Fruit fly (Drosophila melanogaster): ENCODE data around the gene Rad60.

Rad60 gene

DNA sequence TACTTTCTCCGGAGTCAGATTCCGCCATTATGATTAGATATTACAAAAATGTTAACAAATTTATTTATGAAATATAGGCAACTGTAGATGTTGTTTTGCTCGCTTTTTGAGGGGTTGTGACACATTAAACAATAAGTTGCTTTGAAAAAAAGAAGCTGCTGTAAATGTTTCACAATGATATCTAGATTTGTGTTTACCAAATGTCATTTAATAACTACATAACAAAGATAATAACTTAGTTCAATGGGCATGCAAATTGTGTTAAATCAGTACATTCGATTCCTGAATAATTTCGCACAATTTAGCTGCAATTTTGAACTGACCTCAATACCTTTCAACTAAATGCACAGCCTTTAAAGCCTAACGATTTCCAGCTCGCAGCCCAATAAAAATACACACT lies 47.3 kb downstream of the Rad60 start, which contains the start of gene fzo:
Gene fzo (minus strand): TSS at position 101 of the 400 bp plus-strand sequence.
- no peak for TF ChIP-seq Sin3A (optimal IDR thresholded peaks at IDR 0.05)

DNA sequence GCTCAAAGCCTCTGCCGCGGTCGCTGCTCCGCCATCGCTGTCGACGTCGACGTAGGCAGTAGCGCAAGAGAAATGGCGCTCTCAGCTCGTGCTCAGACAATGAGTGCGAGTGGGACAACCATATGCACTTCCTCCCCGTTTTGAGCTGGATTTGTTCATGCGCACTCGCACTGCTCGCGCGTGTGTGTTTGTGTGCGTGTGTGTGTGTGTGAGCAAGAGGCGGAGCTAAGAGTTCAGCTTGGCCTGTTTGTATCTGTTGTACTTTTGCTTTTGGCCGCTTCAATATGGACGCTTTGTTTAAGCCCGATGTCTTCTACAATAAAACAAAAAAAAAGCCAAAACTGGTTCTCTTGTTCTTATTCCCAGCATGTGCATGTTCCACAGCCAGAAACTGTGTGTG lies 50.2 kb downstream of the Rad60 start:
- TF ChIP-seq h (optimal IDR thresholded peaks at IDR 0.05) (no peak), Myc (optimal IDR thresholded peaks at IDR 0.05) (no peak), ttk (optimal IDR thresholded peaks at IDR 0.05) (no peak), insv (optimal IDR thresholded peaks at IDR 0.05) (no peak), Sin3A (optimal IDR thresholded peaks at IDR 0.05) (no peak), psq (optimal IDR thresholded peaks at IDR 0.05) (no peak)
